Fruit fly (Drosophila melanogaster) whole organism, embryonic: ENCODE measurements around the gene CG14273.

Experiments
- Blimp-1 ChIP-seq: fragments of 200-800 bp; sonication (Bioruptor generic); optimal IDR thresholded peaks from 3 replicates; lab custom pipeline; 2018; ENCODE audit warnings: missing biosample characterization, missing genetic modification characterization, mild to moderate bottlenecking, moderate library complexity, missing genetic modification reagents
- C15 ChIP-seq: fragments of 200-800 bp; sonication (Bioruptor generic); IDR thresholded peaks from 3 replicates; pipeline ENCODE4 v1.3.6; 2022; ENCODE audit warnings: missing biosample characterization, missing genetic modification characterization
- CG10366 ChIP-seq: fragments of 200-800 bp; sonication (Bioruptor generic); IDR thresholded peaks from 2 replicates; pipeline ENCODE4 v1.3.6; 2022; ENCODE audit warnings: missing biosample characterization, missing genetic modification characterization
- CG10543 ChIP-seq: fragments of 200-800 bp; sonication (Bioruptor generic); optimal IDR thresholded peaks from 3 replicates; lab custom pipeline; 2017; ENCODE audit warnings: missing biosample characterization, mild to moderate bottlenecking, missing genetic modification characterization, moderate library complexity
- CG11504 ChIP-seq: fragments of 200-800 bp; sonication (Bioruptor generic); optimal IDR thresholded peaks from 3 replicates; lab custom pipeline; 2019; ENCODE audit warnings: missing biosample characterization, mild to moderate bottlenecking, missing genetic modification characterization, moderate library complexity
- CG12299 ChIP-seq: fragments of 200-800 bp; sonication (Bioruptor generic); optimal IDR thresholded peaks from 2 replicates; lab custom pipeline; 2018; ENCODE audit warnings: missing biosample characterization, mild to moderate bottlenecking, missing genetic modification characterization
- CG12769 ChIP-seq: fragments of 200-800 bp; sonication (Bioruptor generic); optimal IDR thresholded peaks from 2 replicates; lab custom pipeline; 2019; ENCODE audit warnings: missing biosample characterization, mild to moderate bottlenecking, missing genetic modification characterization, moderate library complexity
- CG13624 ChIP-seq: fragments of 200-800 bp; sonication (Bioruptor generic); optimal IDR thresholded peaks from 2 replicates; lab custom pipeline; 2016; ENCODE audit warnings: missing biosample characterization, missing genetic modification characterization
- CG15514 ChIP-seq: fragments of 200-800 bp; sonication (Bioruptor generic); optimal IDR thresholded peaks from 3 replicates; lab custom pipeline; 2017; ENCODE audit warnings: missing biosample characterization, missing genetic modification characterization, mild to moderate bottlenecking, moderate library complexity, missing genetic modification reagents
- CG15601 ChIP-seq: fragments of 200-800 bp; sonication (Bioruptor generic); optimal IDR thresholded peaks from 3 replicates; lab custom pipeline; 2019; ENCODE audit warnings: missing biosample characterization, mild to moderate bottlenecking, missing genetic modification characterization, moderate library complexity
- CG18764 ChIP-seq: fragments of 200-800 bp; sonication (Bioruptor generic); optimal IDR thresholded peaks from 3 replicates; lab custom pipeline; 2016; ENCODE audit warnings: missing biosample characterization, missing genetic modification characterization
- CG2202 ChIP-seq: fragments of 200-800 bp; sonication (Bioruptor generic); optimal IDR thresholded peaks from 2 replicates; lab custom pipeline; 2018; ENCODE audit warnings: missing biosample characterization, mild to moderate bottlenecking, missing genetic modification characterization
- CG30020 ChIP-seq: fragments of 200-800 bp; optimal IDR thresholded peaks from 2 replicates; lab custom pipeline; 2019; ENCODE audit warnings: missing biosample characterization, mild to moderate bottlenecking, missing genetic modification characterization, moderate library complexity
- CG3281 ChIP-seq: fragments of 200-800 bp; sonication (Bioruptor generic); optimal IDR thresholded peaks from 3 replicates; lab custom pipeline; 2017; ENCODE audit warnings: missing biosample characterization, mild to moderate bottlenecking, missing genetic modification characterization
- CG3838 ChIP-seq: fragments of 200-800 bp; sonication (Bioruptor generic); optimal IDR thresholded peaks from 3 replicates; lab custom pipeline; 2016; ENCODE audit warnings: missing biosample characterization, missing genetic modification characterization
- CG43689 ChIP-seq: fragments of 200-800 bp; sonication (Bioruptor generic); IDR thresholded peaks from 2 replicates; pipeline ENCODE4 v1.3.6; 2022; ENCODE audit warnings: missing biosample characterization, missing genetic modification characterization
- CG5180 ChIP-seq: fragments of 200-800 bp; sonication (Bioruptor generic); optimal IDR thresholded peaks from 3 replicates; lab custom pipeline; 2017; ENCODE audit warnings: missing biosample characterization, missing genetic modification characterization, mild to moderate bottlenecking, moderate library complexity, missing genetic modification reagents
- CG7271 ChIP-seq: fragments of 200-800 bp; sonication (Bioruptor generic); optimal IDR thresholded peaks from 2 replicates; lab custom pipeline; 2018; ENCODE audit warnings: missing biosample characterization, mild to moderate bottlenecking, missing genetic modification characterization, moderate library complexity
- CG7556 ChIP-seq: fragments of 200-800 bp; sonication (Bioruptor generic); optimal IDR thresholded peaks from 2 replicates; lab custom pipeline; 2017; ENCODE audit warnings: missing biosample characterization, mild to moderate bottlenecking, missing genetic modification characterization
- CG7963 ChIP-seq: fragments of 200-800 bp; sonication (Bioruptor generic); IDR thresholded peaks from 3 replicates; pipeline ENCODE4 v1.3.6; 2022; ENCODE audit warnings: missing biosample characterization, missing genetic modification characterization; ENCODE audit not compliant: partially characterized antibody
- CG8290 ChIP-seq, 3 experiments: fragments of 200-800 bp; sonication (Bioruptor generic); optimal IDR thresholded peaks; 2 replicates each; lab custom pipeline; 2016 to 2019; ENCODE audit warnings: missing biosample characterization in 3 of 3, missing genetic modification characterization in 3 of 3, mild to moderate bottlenecking in 2 of 3, moderate library complexity in 1 of 3
- CkIIα-i1 ChIP-seq: fragments of 200-800 bp; sonication (Bioruptor generic); IDR thresholded peaks from 2 replicates; pipeline ENCODE4 v1.3.6; 2022; ENCODE audit warnings: missing biosample characterization, missing genetic modification characterization
- CoRest ChIP-seq: fragments of 200-800 bp; sonication (Bioruptor generic); optimal IDR thresholded peaks from 3 replicates; lab custom pipeline; 2018; ENCODE audit warnings: missing biosample characterization, mild to moderate bottlenecking, missing genetic modification characterization, moderate library complexity
- CrebB ChIP-seq: fragments of 200-800 bp; sonication (Bioruptor generic); optimal IDR thresholded peaks from 3 replicates; lab custom pipeline; 2018; ENCODE audit warnings: missing biosample characterization, mild to moderate bottlenecking, missing genetic modification characterization
- D19A ChIP-seq: fragments of 200-800 bp; optimal IDR thresholded peaks from 3 replicates; lab custom pipeline; 2019; ENCODE audit warnings: missing biosample characterization, mild to moderate bottlenecking, missing genetic modification characterization, moderate library complexity
- Dll ChIP-seq: fragments of 200-800 bp; sonication (Bioruptor generic); IDR thresholded peaks from 4 replicates; pipeline ENCODE4 v1.3.6; 2022; ENCODE audit warnings: missing biosample characterization, missing genetic modification characterization; ENCODE audit not compliant: partially characterized antibody
- Gug ChIP-seq: fragments of 200-800 bp; sonication (Bioruptor generic); IDR thresholded peaks from 4 replicates; pipeline ENCODE4 v1.3.6; 2022; ENCODE audit warnings: missing biosample characterization, missing genetic modification characterization
- H15 ChIP-seq: fragments of 200-800 bp; sonication (Bioruptor generic); IDR thresholded peaks from 3 replicates; pipeline ENCODE4 v1.3.6; 2022; ENCODE audit warnings: missing biosample characterization, missing genetic modification characterization
- Lpt ChIP-seq: fragments of >200 bp; optimal IDR thresholded peaks from 2 replicates; lab custom pipeline; 2018; ENCODE audit warnings: missing biosample characterization, missing genetic modification characterization
- Opbp ChIP-seq: fragments of 200-800 bp; sonication (Bioruptor generic); IDR thresholded peaks from 3 replicates; pipeline ENCODE4 v1.3.6; 2022; ENCODE audit warnings: missing biosample characterization, missing genetic modification characterization; ENCODE audit not compliant: partially characterized antibody
- Poxn ChIP-seq: fragments of 200-800 bp; sonication (Bioruptor generic); IDR thresholded peaks from 2 replicates; pipeline ENCODE4 v1.3.6; 2022; ENCODE audit warnings: missing biosample characterization, missing genetic modification characterization
- Xbp1 ChIP-seq: fragments of 200-800 bp; sonication (Bioruptor generic); optimal IDR thresholded peaks from 3 replicates; lab custom pipeline; 2016; ENCODE audit warnings: missing biosample characterization, mild to moderate bottlenecking, missing genetic modification characterization
- amos ChIP-seq: fragments of 200-800 bp; sonication (Bioruptor generic); IDR thresholded peaks from 2 replicates; pipeline ENCODE4 v1.3.6; 2022; ENCODE audit warnings: missing biosample characterization, missing genetic modification characterization; ENCODE audit not compliant: partially characterized antibody
- fd102C ChIP-seq: fragments of 200-800 bp; sonication (Bioruptor generic); optimal IDR thresholded peaks from 2 replicates; lab custom pipeline; 2018; ENCODE audit warnings: missing biosample characterization, mild to moderate bottlenecking, missing genetic modification characterization, moderate library complexity
- grau ChIP-seq: fragments of 200-800 bp; optimal IDR thresholded peaks from 3 replicates; lab custom pipeline; 2019; ENCODE audit warnings: missing biosample characterization, mild to moderate bottlenecking, missing genetic modification characterization, moderate library complexity
- klu ChIP-seq: fragments of 200-800 bp; sonication (Bioruptor generic); IDR thresholded peaks from 2 replicates; pipeline ENCODE4 v1.3.6; 2022; ENCODE audit warnings: missing biosample characterization, missing genetic modification characterization
- nau ChIP-seq: fragments of 200-800 bp; sonication (Bioruptor generic); optimal IDR thresholded peaks from 3 replicates; lab custom pipeline; 2017; ENCODE audit warnings: missing biosample characterization, mild to moderate bottlenecking, missing genetic modification characterization, missing genetic modification reagents
- nerfin-1 ChIP-seq: fragments of 200-800 bp; sonication (Bioruptor generic); optimal IDR thresholded peaks from 3 replicates; lab custom pipeline; 2019; ENCODE audit warnings: missing biosample characterization, mild to moderate bottlenecking, missing genetic modification characterization, moderate library complexity
- nmo ChIP-seq: fragments of 200-800 bp; sonication (Bioruptor generic); optimal IDR thresholded peaks from 2 replicates; lab custom pipeline; 2018; ENCODE audit warnings: missing biosample characterization, mild to moderate bottlenecking, missing genetic modification characterization, moderate library complexity
- ranshi ChIP-seq: fragments of 200-800 bp; sonication (Bioruptor generic); IDR thresholded peaks from 2 replicates; pipeline ENCODE4 v1.3.6; 2022; ENCODE audit warnings: missing biosample characterization, missing genetic modification characterization
- row ChIP-seq: fragments of 200-800 bp; sonication (Bioruptor generic); IDR thresholded peaks from 3 replicates; pipeline ENCODE4 v1.3.6; 2022; ENCODE audit warnings: missing biosample characterization, missing genetic modification characterization
- sc ChIP-seq, 3 experiments: fragments of >200 bp in 2 of 3; fragments of 200-800 bp in 1 of 3; sonication (Bioruptor generic) in 1 of 3; optimal IDR thresholded peaks; 2 replicates in 2 of 3; 3 replicates in 1 of 3; lab custom pipeline; 2017; ENCODE audit warnings: mild to moderate bottlenecking in 1 of 3, missing biosample characterization in 1 of 3, missing genetic modification characterization in 1 of 3, missing genetic modification reagents in 1 of 3
- tio ChIP-seq: fragments of 200-800 bp; sonication (Bioruptor generic); optimal IDR thresholded peaks from 2 replicates; lab custom pipeline; 2017; ENCODE audit warnings: missing biosample characterization, missing genetic modification characterization, inconsistent platforms
- tna ChIP-seq: fragments of 200-800 bp; sonication (Bioruptor generic); IDR thresholded peaks from 2 replicates; pipeline ENCODE4 v1.3.6; 2022; ENCODE audit warnings: missing biosample characterization, missing genetic modification characterization; ENCODE audit not compliant: partially characterized antibody
- ttk ChIP-seq: fragments of 200-800 bp; sonication (Bioruptor generic); IDR thresholded peaks from 2 replicates; pipeline ENCODE4 v2.1.2; 2022; ENCODE audit warnings: missing biosample characterization, missing genetic modification characterization
- twi ChIP-seq: fragments of 200-800 bp; optimal IDR thresholded peaks from 2 replicates; lab custom pipeline; 2019; ENCODE audit warnings: missing biosample characterization, mild to moderate bottlenecking, missing genetic modification characterization, moderate library complexity
- yki ChIP-seq: fragments of >200 bp; optimal IDR thresholded peaks from 3 replicates; lab custom pipeline; 2018

CG14273 gene

DNA sequence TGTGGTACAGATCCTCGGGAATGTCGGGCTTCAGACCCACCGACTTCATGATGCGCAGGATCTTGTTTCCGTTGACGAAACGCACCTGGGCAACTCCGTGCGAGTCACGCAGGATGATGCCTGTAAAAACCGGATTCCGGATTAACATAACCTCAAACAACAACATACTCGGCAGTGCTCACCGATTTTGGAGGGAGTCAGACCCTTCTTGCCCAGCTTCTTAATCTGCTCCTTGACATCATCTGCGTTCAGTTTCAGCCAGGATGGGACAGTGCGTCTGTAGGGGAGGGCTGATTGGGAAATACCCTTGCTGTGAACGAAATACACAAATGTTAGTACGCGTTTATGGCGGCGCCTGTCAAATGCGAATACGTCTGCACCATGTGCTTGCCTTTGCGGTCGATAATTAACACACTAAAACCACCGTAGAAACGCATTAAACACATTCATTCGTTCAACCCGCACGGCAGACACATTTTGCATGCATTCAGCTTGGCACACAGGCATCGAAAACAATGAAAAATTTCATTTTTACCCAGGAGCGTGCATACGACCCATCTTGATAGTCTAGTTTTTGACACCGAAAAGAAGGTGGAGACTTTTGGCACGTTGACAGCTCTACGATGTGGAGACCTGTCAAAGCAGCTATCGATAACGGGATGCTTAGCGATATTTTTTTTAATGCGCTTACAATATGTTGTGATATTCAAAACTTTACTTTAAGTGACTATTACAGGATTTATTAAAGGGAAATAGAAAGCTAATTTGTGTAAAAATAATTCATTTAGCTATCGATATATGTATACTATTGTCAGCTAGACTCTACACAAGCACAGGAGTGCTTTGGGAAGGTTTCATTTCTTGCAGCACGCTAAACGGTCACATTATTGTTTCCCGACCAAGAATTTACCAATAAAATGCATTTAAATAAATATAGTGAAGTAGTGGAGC lies 21.8 kb downstream of the CG14273 start, which contains the start of the genes RpS13 and CSN8 (continued):
- TF ChIP-seq Opbp (GFP tag; lab: Robert Waterston, UW), result peak; percentile 87
- peak; percentile 93 for TF ChIP-seq amos
- TF ChIP-seq row, result peak; percentile 49
- TF ChIP-seq CG3838 (GFP tag; lab: Kevin White, UChicago), result no peak
- TF ChIP-seq CrebB (tag; lab: Kevin White, UChicago), result no peak
- TF ChIP-seq Poxn (GFP tag; lab: Robert Waterston, UW), result no peak
- TF ChIP-seq Gug (GFP tag; lab: Robert Waterston, UW), result no peak
- peak; percentile 56 for TF ChIP-seq CG12299 (tag; lab: Kevin White, UChicago)
- no peak for TF ChIP-seq CG5180 (GFP tag; lab: Kevin White, UChicago)
- TF ChIP-seq CG10366, result no peak
- TF ChIP-seq D19A (tag; lab: Kevin White, UChicago), result no peak
- peak; percentile 39 for TF ChIP-seq nerfin-1 (tag; lab: Kevin White, UChicago)
- peak; percentile 17 for TF ChIP-seq CG7271
- TF ChIP-seq CG8290 (GFP tag; optimal IDR thresholded peaks at IDR 0.05; lab: Kevin White, UChicago), result no peak
- TF ChIP-seq CG8290 (tag; optimal IDR thresholded peaks at IDR 0.05; lab: Kevin White, UChicago), result peak in 1 of 2 experiments; percentile 36
- no peak for TF ChIP-seq H15 (GFP tag; lab: Robert Waterston, UW)
- no peak for TF ChIP-seq tio (GFP tag; lab: Kevin White, UChicago)
- no peak for TF ChIP-seq CG2202
- no peak for TF ChIP-seq Lpt
- no peak for TF ChIP-seq fd102C (GFP tag; lab: Kevin White, UChicago)
- no peak for TF ChIP-seq sc (optimal IDR thresholded peaks at IDR 0.05; lab: Kevin White, UChicago)
- no peak for TF ChIP-seq sc (GFP tag; optimal IDR thresholded peaks at IDR 0.05; lab: Kevin White, UChicago)
- TF ChIP-seq CG13624 (GFP tag; lab: Kevin White, UChicago), result no peak
- TF ChIP-seq grau (tag; lab: Kevin White, UChicago), result peak; percentile 7
- TF ChIP-seq CG7556 (GFP tag; lab: Kevin White, UChicago), result no peak
- TF ChIP-seq twi, result peak; percentile 35
- no peak for TF ChIP-seq C15 (GFP tag; lab: Robert Waterston, UW)
- peak; percentile 60 for TF ChIP-seq CG15514 (GFP tag; lab: Kevin White, UChicago)
- TF ChIP-seq Blimp-1, result no peak
- no peak for TF ChIP-seq CG43689 (GFP tag; lab: Robert Waterston, UW)
- peak; percentile 85 for TF ChIP-seq CG7963 (GFP tag; lab: Robert Waterston, UW)
- TF ChIP-seq tna, result peak; percentile 78
- TF ChIP-seq CG3281 (GFP tag; lab: Kevin White, UChicago), result peak; percentile 55
- no peak for TF ChIP-seq klu (GFP tag; lab: Robert Waterston, UW)
- peak; percentile 64 for TF ChIP-seq CG30020
- TF ChIP-seq CG12769 (tag; lab: Kevin White, UChicago), result no peak
- TF ChIP-seq CoRest, result peak; percentile 17
- TF ChIP-seq CG10543 (GFP tag; lab: Kevin White, UChicago), result no peak
- TF ChIP-seq Xbp1 (GFP tag; lab: Kevin White, UChicago), result no peak
- TF ChIP-seq yki (lab: Kevin White, UChicago), result no peak
- no peak for TF ChIP-seq CkIIα-i1 (GFP tag; lab: Robert Waterston, UW)
- TF ChIP-seq CG18764 (GFP tag; lab: Kevin White, UChicago), result no peak
- TF ChIP-seq ranshi, result no peak
- peak; percentile 44 for TF ChIP-seq CG11504 (tag; lab: Kevin White, UChicago)
- TF ChIP-seq nmo (GFP tag; lab: Kevin White, UChicago), result peak; percentile 67
- peak; percentile 31 for TF ChIP-seq CG15601 (tag; lab: Kevin White, UChicago)
- peak; percentile 97 for TF ChIP-seq Dll (GFP tag; lab: Robert Waterston, UW)
- peak; percentile 16 for TF ChIP-seq nau (GFP tag; lab: Kevin White, UChicago)
- no peak for TF ChIP-seq ttk
